Worm (Caenorhabditis elegans): ENCODE measurements around the gene F15B9.6.

Gene F15B9.6

DNA sequence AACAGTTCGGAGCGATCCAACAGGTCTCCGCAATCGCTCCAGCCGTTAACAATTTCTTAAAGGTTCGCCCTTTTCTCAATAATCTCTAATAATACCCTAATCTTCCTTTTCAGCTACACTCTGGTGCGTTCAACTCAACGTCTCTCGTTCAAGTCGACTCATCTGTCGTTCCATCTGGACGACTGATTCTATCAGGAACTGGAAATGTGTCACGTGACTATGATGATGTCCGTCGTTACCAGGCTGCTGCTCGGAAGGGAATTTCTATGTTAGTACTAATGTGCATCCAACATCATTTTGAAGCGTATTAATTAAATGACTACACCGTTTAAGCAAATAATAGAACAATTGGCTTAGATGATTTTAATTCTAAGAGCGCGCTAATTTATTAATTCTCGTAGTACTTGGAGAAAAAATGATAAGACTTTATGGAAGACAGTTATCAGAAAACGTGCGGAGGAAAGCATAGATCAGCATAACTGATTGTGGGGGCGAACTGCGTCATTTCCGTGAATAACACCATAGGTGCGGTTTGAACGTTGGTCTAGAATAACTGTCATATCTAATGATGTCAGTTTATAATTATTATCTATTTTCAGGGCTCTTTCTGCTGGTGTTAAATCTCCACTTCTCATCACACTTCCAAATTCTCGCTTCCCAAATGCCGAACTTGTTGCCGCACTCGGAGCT is 30.0 kb downstream of the F15B9.6 start:
- no peak for TF ChIP-seq ceh-63 (GFP tag; optimal IDR thresholded peaks at IDR 0.05)
- TF ChIP-seq nhr-71 (tag; optimal IDR thresholded peaks at IDR 0.05): no peak
- no peak for TF ChIP-seq zag-1 (tag; optimal IDR thresholded peaks at IDR 0.05)
- peak in 1 of 2 experiments; percentile 9 for TF ChIP-seq lin-35 (GFP tag; optimal IDR thresholded peaks at IDR 0.05)
- TF ChIP-seq ama-1 (optimal IDR thresholded peaks at IDR 0.05): no peak
- TF ChIP-seq efl-1 (optimal IDR thresholded peaks at IDR 0.05): no peak
- peak in 1 of 2 experiments; percentile 62 for TF ChIP-seq efl-1 (GFP tag; optimal IDR thresholded peaks at IDR 0.05 in 1 of 2)
- TF ChIP-seq mef-2 (tag; optimal IDR thresholded peaks at IDR 0.05): no peak
- no peak for TF ChIP-seq pag-3 (tag; optimal IDR thresholded peaks at IDR 0.05; ENCODE audit: borderline replicate concordance, insufficient read depth)
- TF ChIP-seq elt-2 (tag; optimal IDR thresholded peaks at IDR 0.05): peak; percentile 62
- no peak for TF ChIP-seq tbx-2 (tag; optimal IDR thresholded peaks at IDR 0.05)
- TF ChIP-seq F16B12.6 (tag; optimal IDR thresholded peaks at IDR 0.05): no peak
- TF ChIP-seq jun-1 (tag; optimal IDR thresholded peaks at IDR 0.05): peak; percentile 25
- no peak for TF ChIP-seq pax-3 (tag; optimal IDR thresholded peaks at IDR 0.05)

DNA sequence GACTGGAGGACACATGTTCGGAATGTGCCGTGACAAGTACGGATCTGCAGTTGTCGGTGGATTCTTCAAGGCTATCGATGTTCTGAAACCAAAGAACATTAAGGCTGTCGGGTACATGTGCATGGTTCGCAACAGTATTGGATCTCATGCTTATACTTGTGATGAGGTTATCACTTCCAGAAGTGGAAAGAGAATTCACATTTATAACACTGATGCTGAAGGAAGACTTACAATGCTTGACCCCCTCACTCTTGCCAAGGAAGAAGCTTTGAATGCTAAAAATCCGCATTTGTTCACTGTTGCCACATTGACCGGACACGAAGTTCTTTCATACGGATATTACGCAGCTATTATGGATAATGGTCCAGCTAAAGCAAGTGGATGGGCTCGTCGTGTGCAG is 31.1 kb downstream of the F15B9.6 start:
- TF ChIP-seq nhr-20 (tag; optimal IDR thresholded peaks at IDR 0.05) (no peak), tbx-2 (tag; optimal IDR thresholded peaks at IDR 0.05) (no peak), fkh-10 (GFP tag; optimal IDR thresholded peaks at IDR 0.05) (no peak)

DNA sequence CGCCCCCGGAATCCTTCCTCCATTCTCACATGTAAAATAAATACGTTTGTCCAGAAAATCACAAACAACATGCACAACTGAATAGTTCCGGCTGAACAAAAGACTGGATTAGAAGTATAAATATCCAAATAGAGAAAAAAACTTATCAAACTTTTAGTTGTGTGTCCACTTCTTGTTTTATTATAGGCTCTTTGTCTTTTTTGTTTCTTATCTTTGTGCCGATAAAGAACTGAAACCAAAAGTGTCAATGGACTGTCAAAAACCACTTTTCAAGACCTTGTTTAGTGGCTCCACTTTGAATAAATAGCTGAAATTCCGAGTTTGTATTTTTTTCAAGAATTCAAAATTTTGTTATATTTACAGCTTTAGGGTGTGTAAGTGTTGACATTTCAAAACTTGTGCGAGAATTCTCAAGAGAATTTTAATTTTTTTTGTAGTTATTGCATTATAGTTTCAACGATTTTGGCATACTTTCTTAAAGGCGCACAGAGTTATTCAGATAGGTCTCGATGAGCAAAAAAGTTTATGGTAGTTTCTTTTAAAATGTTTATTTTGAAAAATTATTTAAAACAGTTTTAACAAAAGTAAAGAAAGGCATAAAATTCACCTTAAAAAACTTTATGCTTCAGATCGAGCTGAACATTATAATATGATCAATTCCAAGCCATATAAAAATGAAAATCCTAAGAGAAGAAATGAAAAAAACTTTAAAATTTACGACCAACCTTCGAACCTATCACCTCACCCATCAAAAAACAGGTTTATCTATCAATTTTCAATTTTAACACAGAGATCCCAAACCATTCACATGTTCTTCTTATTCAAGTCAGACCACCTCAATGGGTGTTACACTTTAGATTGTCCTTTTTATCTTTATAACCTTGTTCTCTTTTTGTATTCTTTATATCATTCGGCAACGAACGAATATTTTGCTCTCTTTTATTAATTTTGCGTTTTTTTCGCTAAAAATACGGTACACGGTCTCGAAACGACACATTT is 32.5 kb downstream of the F15B9.6 start:
- TF ChIP-seq efl-3 (GFP tag; optimal IDR thresholded peaks at IDR 0.05): no peak
- TF ChIP-seq aly-2 (tag; optimal IDR thresholded peaks at IDR 0.05): peak; percentile 51
- peak in 2 of 6 experiments; percentile 30 to 43 for TF ChIP-seq elt-3 (tag; optimal IDR thresholded peaks at IDR 0.05)
- no peak for TF ChIP-seq fkh-10 (GFP tag; optimal IDR thresholded peaks at IDR 0.05)
- TF ChIP-seq lin-14 (GFP tag; optimal IDR thresholded peaks at IDR 0.05): peak; percentile 31
- no peak for TF ChIP-seq ama-1 (optimal IDR thresholded peaks at IDR 0.05)
- TF ChIP-seq blmp-1 (tag; optimal IDR thresholded peaks at IDR 0.05): peak; percentile 24
- no peak for TF ChIP-seq nhr-12 (tag; optimal IDR thresholded peaks at IDR 0.05)
- TF ChIP-seq elt-2 (tag; optimal IDR thresholded peaks at IDR 0.05): peak; percentile 58
- TF ChIP-seq hlh-17 (GFP tag; optimal IDR thresholded peaks at IDR 0.05; ENCODE audit: borderline replicate concordance): no peak
- 0 out of 2 replicates have a peak, but pooled peaks have one; percentile 25 for TF ChIP-seq grh-1 (GFP tag; IDR thresholded peaks at IDR 0.05)
- no peak for TF ChIP-seq Y116A8C.19 (tag; optimal IDR thresholded peaks at IDR 0.05; ENCODE audit: borderline replicate concordance)
- no peak for TF ChIP-seq C16A3.4 (tag; optimal IDR thresholded peaks at IDR 0.05)
- peak in 1 of 2 experiments; percentile 12 for TF ChIP-seq lin-35 (GFP tag; optimal IDR thresholded peaks at IDR 0.05)
- peak; percentile 60 for TF ChIP-seq nhr-85 (tag)
- no peak for TF ChIP-seq vab-15 (tag; optimal IDR thresholded peaks at IDR 0.05)
- peak; percentile 8 for TF ChIP-seq pax-3 (tag; optimal IDR thresholded peaks at IDR 0.05)
- no peak for TF ChIP-seq isw-1 (GFP tag; IDR thresholded peaks at IDR 0.05)
- TF ChIP-seq ztf-4 (tag; optimal IDR thresholded peaks at IDR 0.05): no peak
- no peak for TF ChIP-seq unc-98 (GFP tag; IDR thresholded peaks at IDR 0.05)
- no peak for TF ChIP-seq pag-3 (tag; optimal IDR thresholded peaks at IDR 0.05; ENCODE audit: borderline replicate concordance, insufficient read depth)
- TF ChIP-seq efl-1 (optimal IDR thresholded peaks at IDR 0.05): no peak
- TF ChIP-seq efl-1 (GFP tag; optimal IDR thresholded peaks at IDR 0.05 in 1 of 2): peak in 1 of 2 experiments; percentile 34

DNA sequence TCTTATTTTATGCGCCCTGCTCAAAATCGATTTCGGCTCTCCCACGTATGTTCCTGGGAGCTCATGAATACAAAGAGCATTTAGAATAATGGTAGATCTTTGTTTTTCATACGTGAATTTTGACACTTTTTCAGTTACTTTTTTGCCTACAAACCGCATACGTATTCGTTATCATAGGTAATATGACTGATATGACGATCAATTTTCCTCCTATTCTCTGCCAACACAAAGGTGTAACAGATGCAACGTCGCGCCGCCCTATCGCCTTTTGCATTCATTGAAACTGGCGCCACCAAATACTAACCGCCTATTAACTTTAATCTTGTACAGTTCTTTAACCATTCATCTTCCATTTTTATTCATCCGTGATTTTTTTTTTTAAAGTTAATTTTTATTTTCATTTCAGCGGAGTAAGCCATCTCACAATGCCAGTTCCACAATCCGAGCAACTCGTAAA is 33.7 kb downstream of the F15B9.6 start, which contains the start of gene W07G4.5:
Gene W07G4.5, plus strand, starts transcription at position 407 of the 457 bp plus-strand sequence.
- TF ChIP-seq ceh-82 (tag; optimal IDR thresholded peaks at IDR 0.05) (no peak), fkh-8 (tag; optimal IDR thresholded peaks at IDR 0.05) (no peak), lin-14 (GFP tag; optimal IDR thresholded peaks at IDR 0.05) (peak; percentile 36), elt-2 (tag; optimal IDR thresholded peaks at IDR 0.05) (peak; percentile 67), aha-1 (tag; optimal IDR thresholded peaks at IDR 0.05) (no peak)
